Worm (Caenorhabditis elegans): Measurements from ENCODE around the gene C53B4.3.

Gene C53B4.3

DNA sequence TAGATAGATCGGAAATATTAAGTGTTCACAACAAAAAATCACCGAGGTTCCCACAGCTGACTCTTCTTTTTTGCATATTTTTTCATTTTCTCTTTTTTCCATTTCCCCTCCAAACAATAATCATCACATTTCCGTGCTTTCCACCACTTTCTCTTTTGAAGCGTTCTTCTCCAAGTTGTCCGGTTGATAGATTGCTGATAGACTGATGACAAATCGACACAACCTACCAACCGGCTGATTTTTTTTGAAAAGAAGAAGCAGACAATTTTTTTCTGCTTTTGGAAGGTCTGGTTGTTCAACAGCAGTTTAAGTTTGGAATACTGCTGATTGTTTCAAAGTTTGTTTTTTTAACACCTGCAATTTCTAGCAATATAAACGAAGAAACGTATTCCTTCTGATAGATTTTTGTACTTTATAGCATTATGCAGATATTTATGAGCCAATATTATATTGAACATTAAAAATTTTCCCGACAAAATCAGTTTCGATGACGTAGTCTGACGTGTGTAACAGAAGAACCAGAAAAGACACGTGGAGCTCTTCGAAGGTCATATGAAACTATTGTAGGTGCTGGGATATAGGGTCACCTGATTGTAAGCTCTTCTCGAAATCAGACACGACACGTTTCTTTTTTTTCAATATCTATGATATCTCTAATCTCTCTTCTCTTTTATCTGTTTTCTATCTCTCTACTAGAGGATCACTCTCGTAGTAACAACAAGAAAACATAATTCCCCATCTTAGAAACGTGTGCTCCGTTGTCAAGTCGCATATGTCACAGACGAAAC lies 1.2 kb upstream of the C53B4.3 start (continued):
- no peak for TF ChIP-seq unc-98 (GFP tag; IDR thresholded peaks at IDR 0.05)
- TF ChIP-seq unc-62 (GFP tag; optimal IDR thresholded peaks at IDR 0.05): no peak
- no peak for TF ChIP-seq fkh-4 (tag; optimal IDR thresholded peaks at IDR 0.05; ENCODE audit: borderline replicate concordance)
- TF ChIP-seq ces-1 (GFP tag; optimal IDR thresholded peaks at IDR 0.05): no peak
- TF ChIP-seq lin-15B (tag; optimal IDR thresholded peaks at IDR 0.05): no peak
- no peak for TF ChIP-seq egl-13 (tag; optimal IDR thresholded peaks at IDR 0.05)
- TF ChIP-seq nhr-19 (GFP tag; conservative IDR thresholded peaks at IDR 0.05): peak; percentile 74
- TF ChIP-seq ceh-8 (GFP tag; optimal IDR thresholded peaks at IDR 0.05): no peak

DNA sequence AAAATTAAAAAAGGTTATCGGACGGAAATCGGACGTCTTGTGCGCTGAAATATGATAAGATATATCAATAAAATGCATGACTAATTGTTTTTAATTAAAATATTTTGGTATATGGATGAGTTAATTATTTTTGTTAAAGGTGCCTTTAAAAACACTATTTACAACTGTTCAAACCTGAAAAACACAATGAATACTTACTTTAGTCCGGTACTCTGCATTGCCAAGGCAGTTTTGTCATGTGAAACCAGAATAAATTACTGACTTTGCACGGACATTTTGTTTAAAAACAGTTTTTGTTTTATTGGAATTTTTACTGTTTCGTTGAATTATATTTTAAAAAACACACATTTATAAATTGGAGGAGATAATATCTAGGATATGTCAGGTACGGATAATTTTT lies 5.5 kb downstream of the C53B4.3 start, which contains the start of gene suex-2:
Gene suex-2, plus strand, starts transcription at position 301 of the 400 bp plus-strand sequence.
- no peak for TF ChIP-seq mef-2 (tag; optimal IDR thresholded peaks at IDR 0.05)
- no peak for TF ChIP-seq efl-1 (optimal IDR thresholded peaks at IDR 0.05)
- TF ChIP-seq efl-1 (GFP tag; optimal IDR thresholded peaks at IDR 0.05 in 1 of 2): peak in 1 of 2 experiments; percentile 63

DNA sequence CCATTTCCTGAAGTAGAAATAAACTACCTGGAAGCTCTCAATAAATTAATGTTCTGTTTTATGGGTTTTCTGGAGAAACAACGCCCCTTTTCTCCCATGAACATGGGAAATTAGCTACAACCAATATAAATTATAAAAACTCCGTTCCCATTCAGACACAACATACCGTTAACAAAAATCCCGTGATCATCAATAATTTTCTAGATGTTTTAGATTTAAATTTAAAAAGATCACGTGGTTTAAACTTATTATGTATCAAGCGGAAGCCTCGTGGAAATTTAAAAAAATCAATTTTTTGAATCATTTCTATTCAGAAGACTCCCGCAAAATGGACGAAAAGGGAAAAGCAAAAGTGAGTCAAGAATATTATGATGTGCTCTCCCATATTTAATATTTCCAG lies 7.6 kb downstream of the C53B4.3 start, which contains the start of gene C53B4.2:
Gene C53B4.2, plus strand, starts transcription at position 301 of the 400 bp plus-strand sequence.
- TF ChIP-seq pax-3 (tag; optimal IDR thresholded peaks at IDR 0.05): no peak
- no peak for TF ChIP-seq unc-30 (tag; optimal IDR thresholded peaks at IDR 0.05)
- no peak for TF ChIP-seq nhr-77 (tag; optimal IDR thresholded peaks at IDR 0.05)
- TF ChIP-seq hlh-4 (tag; optimal IDR thresholded peaks at IDR 0.05): no peak
- no peak for TF ChIP-seq mef-2 (tag; optimal IDR thresholded peaks at IDR 0.05)
- TF ChIP-seq ces-1 (GFP tag; optimal IDR thresholded peaks at IDR 0.05): no peak
- no peak for TF ChIP-seq nhr-19 (GFP tag; conservative IDR thresholded peaks at IDR 0.05)

ce11 chrIV:8956189-8956588 lies 17.3 kb downstream of the C53B4.3 start, which contains the start of gene tpra-1:
Gene tpra-1, plus strand, starts transcription at chrIV:8956489.
- TF ChIP-seq lir-3 (tag; optimal IDR thresholded peaks at IDR 0.05; ENCODE audit: poor library complexity) (no peak), dsc-1 (tag; optimal IDR thresholded peaks at IDR 0.05) (no peak), aly-2 (tag; optimal IDR thresholded peaks at IDR 0.05) (no peak), fkh-8 (tag; optimal IDR thresholded peaks at IDR 0.05) (no peak), nhr-11 (tag; optimal IDR thresholded peaks at IDR 0.05) (no peak), C34B4.2 (tag; optimal IDR thresholded peaks at IDR 0.05) (no peak), mdl-1 (tag; optimal IDR thresholded peaks at IDR 0.05) (no peak), lin-15B (tag; optimal IDR thresholded peaks at IDR 0.05) (no peak), ceh-88 (GFP tag; IDR thresholded peaks at IDR 0.05) (no peak), nhr-28 (tag; optimal IDR thresholded peaks at IDR 0.05) (no peak), sox-4 (tag; optimal IDR thresholded peaks at IDR 0.05) (no peak), efl-1 (optimal IDR thresholded peaks at IDR 0.05) (no peak), efl-1 (GFP tag; optimal IDR thresholded peaks at IDR 0.05 in 1 of 2) (no peak), nhr-237 (tag; optimal IDR thresholded peaks at IDR 0.05) (no peak), ztf-4 (tag; optimal IDR thresholded peaks at IDR 0.05) (no peak), alr-1 (tag; optimal IDR thresholded peaks at IDR 0.05; ENCODE audit: borderline replicate concordance) (no peak), ceh-82 (tag; optimal IDR thresholded peaks at IDR 0.05) (no peak), unc-62 (GFP tag; optimal IDR thresholded peaks at IDR 0.05) (no peak)

ce11 chrIV:8954126-8954525 lies 19.4 kb downstream of the C53B4.3 start:
- TF ChIP-seq fkh-10 (GFP tag; optimal IDR thresholded peaks at IDR 0.05) (no peak), elt-2 (tag; optimal IDR thresholded peaks at IDR 0.05) (no peak), irx-1 (tag; optimal IDR thresholded peaks at IDR 0.05) (no peak), fos-1 (tag; optimal IDR thresholded peaks at IDR 0.05) (no peak), nhr-47 (tag; optimal IDR thresholded peaks at IDR 0.05) (no peak), unc-86 (tag; optimal IDR thresholded peaks at IDR 0.05) (no peak), efl-1 (optimal IDR thresholded peaks at IDR 0.05) (no peak), efl-1 (GFP tag; optimal IDR thresholded peaks at IDR 0.05 in 1 of 2) (peak in 1 of 2 experiments; percentile 74), mef-2 (tag; optimal IDR thresholded peaks at IDR 0.05) (no peak), lin-14 (GFP tag; optimal IDR thresholded peaks at IDR 0.05) (peak; percentile 56), zag-1 (tag; optimal IDR thresholded peaks at IDR 0.05) (no peak), aha-1 (tag; optimal IDR thresholded peaks at IDR 0.05) (no peak), nhr-28 (tag; optimal IDR thresholded peaks at IDR 0.05) (no peak), snu-23 (GFP tag; optimal IDR thresholded peaks at IDR 0.05) (peak; percentile 24), C34B4.2 (tag; optimal IDR thresholded peaks at IDR 0.05) (no peak), lir-3 (tag; optimal IDR thresholded peaks at IDR 0.05; ENCODE audit: poor library complexity) (no peak), skn-1 (tag; optimal IDR thresholded peaks at IDR 0.05) (peak; percentile 34), dpl-1 (GFP tag; optimal IDR thresholded peaks at IDR 0.05) (no peak), nhr-12 (tag; optimal IDR thresholded peaks at IDR 0.05) (no peak), jun-1 (tag; optimal IDR thresholded peaks at IDR 0.05) (no peak), nhr-71 (tag; optimal IDR thresholded peaks at IDR 0.05) (no peak)

Measured in whole organism, L1 larva.